Worm (Caenorhabditis elegans) whole organism, L3 larva: ENCODE results near the gene C05E11.2.

ENCODE experiments used
- R02D3.7 ChIP-seq: fragments of 150-350 bp; optimal IDR thresholded peaks from 2 replicates; lab custom pipeline; 2014; ENCODE audit warnings: missing biosample characterization, missing genetic modification characterization
- ZK546.5 ChIP-seq: sonication (generic microtip); optimal IDR thresholded peaks from 2 replicates; lab custom pipeline; 2017; ENCODE audit warnings: missing biosample characterization, missing genetic modification characterization
- aly-2 ChIP-seq: fragments of 150-350 bp; optimal IDR thresholded peaks from 2 replicates; lab custom pipeline; 2014; ENCODE audit warnings: missing biosample characterization, missing genetic modification characterization
- ceh-16 ChIP-seq: sonication (generic microtip); optimal IDR thresholded peaks from 2 replicates; lab custom pipeline; 2017; ENCODE audit warnings: missing biosample characterization, missing genetic modification characterization
- ceh-28 ChIP-seq: fragments of 150-350 bp; optimal IDR thresholded peaks from 2 replicates; lab custom pipeline; 2014; ENCODE audit warnings: missing biosample characterization, missing genetic modification reagents, missing genetic modification characterization
- fos-1 ChIP-seq: fragments of 150-350 bp; optimal IDR thresholded peaks from 2 replicates; lab custom pipeline; 2014; ENCODE audit warnings: missing biosample characterization, missing genetic modification characterization
- lin-39 ChIP-seq: fragments of 150-350 bp; optimal IDR thresholded peaks from 2 replicates; lab custom pipeline; 2018; ENCODE audit warnings: missing biosample characterization, missing genetic modification reagents, missing genetic modification characterization
- nhr-237 ChIP-seq: fragments of 150-350 bp; optimal IDR thresholded peaks from 2 replicates; lab custom pipeline; 2014; ENCODE audit warnings: missing biosample characterization, missing genetic modification characterization
- nhr-25 ChIP-seq: sonication (generic microtip); optimal IDR thresholded peaks from 2 replicates; lab custom pipeline; 2017; ENCODE audit warnings: missing biosample characterization, missing genetic modification characterization
- skn-1 ChIP-seq: fragments of 150-350 bp; optimal IDR thresholded peaks from 2 replicates; lab custom pipeline; 2014; ENCODE audit warnings: missing biosample characterization, missing genetic modification characterization
- tbx-2 ChIP-seq: sonication (generic microtip); optimal IDR thresholded peaks from 2 replicates; lab custom pipeline; 2016; ENCODE audit warnings: mild to moderate bottlenecking, missing genetic modification characterization, missing compliant biosample characterization
- ztf-11 ChIP-seq: fragments of 150-350 bp; optimal IDR thresholded peaks from 2 replicates; lab custom pipeline; 2014; ENCODE audit warnings: missing biosample characterization, missing genetic modification characterization

DNA sequence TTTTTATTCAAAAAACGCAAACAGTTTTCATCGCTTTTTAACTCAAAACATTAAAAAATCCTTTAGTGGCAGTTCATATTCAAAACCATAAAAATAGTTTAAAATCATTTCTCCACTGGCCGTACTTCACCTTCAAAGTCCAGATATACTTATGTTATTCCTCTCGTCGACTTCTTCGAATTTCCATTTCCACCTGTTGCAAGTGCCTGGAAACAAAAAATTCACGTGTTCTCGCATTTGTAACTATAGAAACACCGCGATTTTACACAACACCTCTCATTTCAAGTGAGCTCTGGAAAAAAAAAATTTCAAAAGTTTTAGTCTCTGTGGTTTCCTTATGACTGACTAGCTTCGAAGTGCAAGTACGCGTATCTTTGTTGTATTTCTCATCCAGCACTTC, 38.4 kb downstream of the C05E11.2 start:
- TF ChIP-seq fos-1 (tag; lab: Kevin White, UChicago) (no peak), R02D3.7 (tag; lab: Kevin White, UChicago) (no peak), nhr-25 (tag; lab: Kevin White, UChicago) (no peak), lin-39 (tag; lab: Kevin White, UChicago) (no peak), ceh-16 (tag; lab: Kevin White, UChicago) (no peak), aly-2 (tag; lab: Kevin White, UChicago) (no peak), ceh-28 (no peak), ztf-11 (no peak), ZK546.5 (no peak), skn-1 (no peak), nhr-237 (tag; lab: Kevin White, UChicago) (no peak), tbx-2 (tag; lab: Kevin White, UChicago) (no peak)
